Fruit fly (Drosophila melanogaster) S2 (cell line): Measurements from ENCODE around the gene ohgt.

Experiments
- CG8478 ChIP-seq: fragments of >200 bp; optimal IDR thresholded peaks from 2 replicates; lab custom pipeline; 2018
- CTCF ChIP-seq, 2 experiments: fragments of >200 bp; optimal IDR thresholded peaks; 2 replicates each; lab custom pipeline; 2018

dm6 chr3R:10079267-10079987, 30.4 kb downstream of the ohgt start:
- no peak for TF ChIP-seq CG8478
- no peak for TF ChIP-seq CTCF (optimal IDR thresholded peaks at IDR 0.05; lab: Kevin White, UChicago)
